Worm (Caenorhabditis elegans) whole organism, midembryonic: ENCODE data around the gene K01D12.8.

Experiments
- T22C8.4 ChIP-seq: fragments of 200-800 bp; sonication (Bioruptor generic); IDR thresholded peaks from 2 replicates; pipeline ENCODE4 v1.3.6; 2022; ENCODE audit warnings: missing genetic modification characterization, missing compliant biosample characterization
- cog-1 ChIP-seq: sonication (generic microtip); optimal IDR thresholded peaks from 2 replicates; lab custom pipeline; 2016; ENCODE audit warnings: missing genetic modification characterization, missing compliant biosample characterization
- flt-1 ChIP-seq: fragments of 200-800 bp; sonication (Bioruptor generic); IDR thresholded peaks from 2 replicates; pipeline ENCODE4 v1.3.6; 2022; ENCODE audit warnings: missing genetic modification characterization, missing compliant biosample characterization
- klf-2 ChIP-seq: fragments of 200-800 bp; sonication (Bioruptor generic); conservative IDR thresholded peaks from 2 replicates; pipeline ENCODE4 v1.3.6; 2022; ENCODE audit warnings: missing genetic modification reagents, missing genetic modification characterization, missing compliant biosample characterization
- ref-1 ChIP-seq: fragments of 200-800 bp; sonication (Bioruptor generic); conservative IDR thresholded peaks from 2 replicates; pipeline ENCODE4 v1.3.6; 2022; ENCODE audit warnings: missing genetic modification reagents, missing genetic modification characterization, missing compliant biosample characterization
- ztf-23 ChIP-seq: fragments of 200-800 bp; sonication (Bioruptor generic); IDR thresholded peaks from 2 replicates; pipeline ENCODE4 v1.3.6; 2022; ENCODE audit warnings: missing genetic modification reagents, missing genetic modification characterization, missing compliant biosample characterization
- ztf-29 ChIP-seq: fragments of 200-800 bp; sonication (Bioruptor generic); IDR thresholded peaks from 2 replicates; pipeline ENCODE4 v1.3.6; 2022; ENCODE audit warnings: missing genetic modification reagents, missing genetic modification characterization, missing compliant biosample characterization

DNA sequence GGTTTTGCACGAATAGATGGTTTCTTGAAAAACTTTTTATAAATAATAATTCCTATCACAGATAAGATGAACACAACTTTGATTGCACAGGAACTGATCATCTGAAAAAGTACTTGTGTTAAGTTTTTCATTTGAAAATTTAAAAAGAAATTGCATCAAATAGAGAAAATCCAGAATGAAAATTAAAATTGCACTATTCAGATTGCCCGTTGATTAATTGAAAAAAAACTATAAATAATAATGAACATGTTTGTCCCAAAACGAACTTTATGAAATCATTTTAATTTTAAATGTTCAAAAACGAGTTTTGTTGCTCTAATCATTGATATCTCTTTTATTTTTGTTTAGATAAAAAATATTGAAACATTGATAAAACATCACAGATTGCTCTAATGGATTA lies 14.8 kb downstream of the K01D12.8 start, which contains the start of gene cdr-3:
- TF ChIP-seq cog-1 (tag; lab: Kevin White, UChicago) (no peak), flt-1 (GFP tag; lab: Robert Waterston, UW) (no peak), ref-1 (GFP tag; lab: Robert Waterston, UW) (no peak), ztf-23 (no peak), T22C8.4 (no peak), klf-2 (GFP tag; lab: Robert Waterston, UW) (no peak), ztf-29 (no peak)
